Worm (Caenorhabditis elegans) whole organism, late embryonic: ENCODE results near the gene pph-4.1.

Experiments used
- ceh-9 ChIP-seq: sonication (generic microtip); optimal IDR thresholded peaks from 2 replicates; lab custom pipeline; 2016; ENCODE audit warnings: mild to moderate bottlenecking, missing genetic modification characterization, inconsistent platforms, missing compliant biosample characterization
- nfya-1 ChIP-seq: sonication (generic microtip); optimal IDR thresholded peaks from 2 replicates; lab custom pipeline; 2017; ENCODE audit warnings: missing genetic modification characterization, mild to moderate bottlenecking, missing compliant biosample characterization, antibody characterized with exemption, moderate library complexity
- sox-2 ChIP-seq: fragments of 200-800 bp; sonication (Bioruptor generic); IDR thresholded peaks from 2 replicates; pipeline ENCODE4 v1.3.6; 2022; ENCODE audit warnings: missing genetic modification reagents, missing genetic modification characterization, missing compliant biosample characterization

ce11 chrIII:12370011-12370506 lies 18.9 kb upstream of the pph-4.1 start, which contains the start of gene rpt-6:
- TF ChIP-seq sox-2 (no peak), nfya-1 (tag; lab: Kevin White, UChicago) (peak; percentile 36), ceh-9 (no peak)
